Fruit fly (Drosophila melanogaster) whole organism, embryonic: ENCODE data around the gene CG15577.

Source experiments
- ATbp ChIP-seq: fragments of 200-800 bp; sonication (Bioruptor generic); optimal IDR thresholded peaks from 2 replicates; lab custom pipeline; 2017; ENCODE audit warnings: missing biosample characterization, mild to moderate bottlenecking, missing genetic modification characterization, missing genetic modification reagents
- Bdp1 ChIP-seq: fragments of 200-800 bp; sonication (Bioruptor generic); optimal IDR thresholded peaks from 3 replicates; lab custom pipeline; 2016; ENCODE audit warnings: missing biosample characterization, missing genetic modification characterization
- CG10267 ChIP-seq: fragments of 200-800 bp; sonication (Bioruptor generic); optimal IDR thresholded peaks from 2 replicates; lab custom pipeline; 2018; ENCODE audit warnings: missing biosample characterization, mild to moderate bottlenecking, missing genetic modification characterization, moderate library complexity
- CG10366 ChIP-seq: fragments of 200-800 bp; sonication (Bioruptor generic); IDR thresholded peaks from 2 replicates; pipeline ENCODE4 v1.3.6; 2022; ENCODE audit warnings: missing biosample characterization, missing genetic modification characterization
- CG10431 ChIP-seq: fragments of 200-800 bp; sonication (Bioruptor generic); optimal IDR thresholded peaks from 3 replicates; lab custom pipeline; 2018; ENCODE audit warnings: missing biosample characterization, mild to moderate bottlenecking, missing genetic modification characterization
- CG11093 ChIP-seq: fragments of 200-800 bp; sonication (Bioruptor generic); IDR thresholded peaks from 3 replicates; pipeline ENCODE4 v1.3.6; 2022; ENCODE audit warnings: missing biosample characterization, missing genetic modification characterization
- CG12071 ChIP-seq: fragments of 200-800 bp; sonication (Bioruptor generic); optimal IDR thresholded peaks from 3 replicates; lab custom pipeline; 2018; ENCODE audit warnings: missing biosample characterization, mild to moderate bottlenecking, missing genetic modification characterization
- CG12236 ChIP-seq: fragments of 200-800 bp; sonication (Bioruptor generic); optimal IDR thresholded peaks from 2 replicates; lab custom pipeline; 2016; ENCODE audit warnings: missing biosample characterization, missing genetic modification characterization
- CG12744 ChIP-seq: fragments of 200-800 bp; sonication (Bioruptor generic); optimal IDR thresholded peaks from 2 replicates; lab custom pipeline; 2016; ENCODE audit warnings: missing biosample characterization, missing genetic modification characterization
- CG13775 ChIP-seq: fragments of 200-800 bp; sonication (Bioruptor generic); optimal IDR thresholded peaks from 3 replicates; lab custom pipeline; 2017; ENCODE audit warnings: missing biosample characterization, mild to moderate bottlenecking, missing genetic modification characterization
- CG15011 ChIP-seq: fragments of 200-800 bp; sonication (Bioruptor generic); optimal IDR thresholded peaks from 3 replicates; lab custom pipeline; 2018; ENCODE audit warnings: missing biosample characterization, mild to moderate bottlenecking, missing genetic modification characterization
- CG1529 ChIP-seq: fragments of 200-800 bp; sonication (Bioruptor generic); optimal IDR thresholded peaks from 3 replicates; lab custom pipeline; 2018; ENCODE audit warnings: missing biosample characterization, missing genetic modification characterization
- CG1647 ChIP-seq: fragments of 200-800 bp; sonication (Bioruptor generic); optimal IDR thresholded peaks from 3 replicates; lab custom pipeline; 2016; ENCODE audit warnings: missing biosample characterization, missing genetic modification characterization
- CG18262 ChIP-seq: fragments of 200-800 bp; optimal IDR thresholded peaks from 3 replicates; lab custom pipeline; 2019; ENCODE audit warnings: missing biosample characterization, mild to moderate bottlenecking, missing genetic modification characterization, moderate library complexity
- CG2129 ChIP-seq: fragments of 200-800 bp; sonication (Bioruptor generic); IDR thresholded peaks from 2 replicates; pipeline ENCODE4 v1.3.6; 2022; ENCODE audit warnings: missing biosample characterization, missing genetic modification characterization; ENCODE audit not compliant: partially characterized antibody
- CG2202 ChIP-seq: fragments of 200-800 bp; sonication (Bioruptor generic); optimal IDR thresholded peaks from 2 replicates; lab custom pipeline; 2018; ENCODE audit warnings: missing biosample characterization, mild to moderate bottlenecking, missing genetic modification characterization
- CG2889 ChIP-seq: fragments of 200-800 bp; sonication (Bioruptor generic); IDR thresholded peaks from 3 replicates; pipeline ENCODE4 v1.3.6; 2022; ENCODE audit warnings: missing biosample characterization, missing genetic modification characterization
- CG30403 ChIP-seq: fragments of 200-800 bp; sonication (Bioruptor generic); optimal IDR thresholded peaks from 3 replicates; lab custom pipeline; 2016; ENCODE audit warnings: missing biosample characterization, missing genetic modification characterization
- CG3407 ChIP-seq: fragments of 200-800 bp; sonication (Bioruptor generic); optimal IDR thresholded peaks from 2 replicates; lab custom pipeline; 2018; ENCODE audit warnings: missing biosample characterization, mild to moderate bottlenecking, missing genetic modification characterization
- CG3726 ChIP-seq: fragments of 200-800 bp; sonication (Bioruptor generic); IDR thresholded peaks from 3 replicates; pipeline ENCODE4, ENCODE4 v1.3.6; 2022; ENCODE audit warnings: missing biosample characterization, missing genetic modification characterization
- CG3995 ChIP-seq: fragments of 200-800 bp; sonication (Bioruptor generic); optimal IDR thresholded peaks from 3 replicates; lab custom pipeline; 2016; ENCODE audit warnings: missing biosample characterization, missing genetic modification characterization
- CG6254 ChIP-seq: fragments of 200-800 bp; sonication (Bioruptor generic); optimal IDR thresholded peaks from 3 replicates; lab custom pipeline; 2017; ENCODE audit warnings: mild to moderate bottlenecking, missing biosample characterization, missing genetic modification reagents, missing genetic modification characterization
- CG6791 ChIP-seq: fragments of 200-800 bp; sonication (Bioruptor generic); IDR thresholded peaks from 3 replicates; pipeline ENCODE4 v1.3.6; 2022; ENCODE audit warnings: missing biosample characterization, missing genetic modification characterization; ENCODE audit not compliant: partially characterized antibody
- CG7839 ChIP-seq: fragments of 200-800 bp; sonication (Bioruptor generic); optimal IDR thresholded peaks from 3 replicates; lab custom pipeline; 2018; ENCODE audit warnings: missing biosample characterization, mild to moderate bottlenecking, missing genetic modification characterization, moderate library complexity
- CG8281 ChIP-seq: fragments of 200-800 bp; sonication (Bioruptor generic); optimal IDR thresholded peaks from 2 replicates; lab custom pipeline; 2018; ENCODE audit warnings: missing biosample characterization, mild to moderate bottlenecking, missing genetic modification characterization, moderate library complexity
- CG9817 ChIP-seq: fragments of 200-800 bp; sonication (Bioruptor generic); optimal IDR thresholded peaks from 2 replicates; lab custom pipeline; 2018; ENCODE audit warnings: missing biosample characterization, mild to moderate bottlenecking, missing genetic modification characterization, moderate library complexity
- Deaf1 ChIP-seq: fragments of 200-800 bp; optimal IDR thresholded peaks from 3 replicates; lab custom pipeline; 2019; ENCODE audit warnings: missing biosample characterization, mild to moderate bottlenecking, missing genetic modification characterization, moderate library complexity
- Drgx ChIP-seq: fragments of 200-800 bp; sonication (Bioruptor generic); IDR thresholded peaks from 2 replicates; pipeline ENCODE4 v1.3.6; 2022; ENCODE audit warnings: missing biosample characterization, missing genetic modification characterization
- MBD-R2 ChIP-seq: fragments of 200-800 bp; sonication (Bioruptor generic); IDR thresholded peaks from 2 replicates; pipeline ENCODE4 v1.3.6; 2022; ENCODE audit warnings: missing biosample characterization, missing genetic modification characterization
- MTF-1 ChIP-seq: fragments of 200-800 bp; sonication (Bioruptor generic); optimal IDR thresholded peaks from 2 replicates; lab custom pipeline; 2018; ENCODE audit warnings: missing biosample characterization, mild to moderate bottlenecking, missing genetic modification characterization, borderline replicate concordance
- Max ChIP-seq: fragments of 200-800 bp; sonication (Bioruptor generic); optimal IDR thresholded peaks from 2 replicates; lab custom pipeline; 2016; ENCODE audit warnings: missing biosample characterization, mild to moderate bottlenecking, missing genetic modification characterization
- Sry-β ChIP-seq: fragments of 200-800 bp; sonication (Bioruptor generic); optimal IDR thresholded peaks from 2 replicates; lab custom pipeline; 2018; ENCODE audit warnings: missing biosample characterization, mild to moderate bottlenecking, missing genetic modification characterization, moderate library complexity
- YL-1 ChIP-seq: fragments of 200-800 bp; sonication (Bioruptor generic); optimal IDR thresholded peaks from 3 replicates; lab custom pipeline; 2017; ENCODE audit warnings: missing biosample characterization, mild to moderate bottlenecking, missing genetic modification characterization
- ase ChIP-seq: fragments of 200-800 bp; sonication (Bioruptor generic); IDR thresholded peaks from 3 replicates; pipeline ENCODE4 v1.3.6; 2022; ENCODE audit warnings: missing biosample characterization, missing genetic modification characterization
- caup ChIP-seq: fragments of 200-800 bp; sonication (Bioruptor generic); optimal IDR thresholded peaks from 3 replicates; lab custom pipeline; 2017; ENCODE audit warnings: missing biosample characterization, mild to moderate bottlenecking, missing genetic modification characterization, moderate library complexity; ENCODE audit not compliant: severe bottlenecking
- crc ChIP-seq: fragments of 200-800 bp; sonication (Bioruptor generic); optimal IDR thresholded peaks from 2 replicates; lab custom pipeline; 2016; ENCODE audit warnings: missing biosample characterization, missing genetic modification characterization
- emc ChIP-seq: fragments of 200-800 bp; sonication (Bioruptor generic); optimal IDR thresholded peaks from 2 replicates; lab custom pipeline; 2016; ENCODE audit warnings: missing biosample characterization, missing genetic modification characterization
- fru ChIP-seq: fragments of >200 bp; optimal IDR thresholded peaks from 2 replicates; lab custom pipeline; 2017
- gcm ChIP-seq: fragments of 200-800 bp; sonication (Bioruptor generic); optimal IDR thresholded peaks from 2 replicates; lab custom pipeline; 2019; ENCODE audit warnings: missing biosample characterization, mild to moderate bottlenecking, missing genetic modification characterization, moderate library complexity
- gcm2 ChIP-seq: fragments of 200-800 bp; sonication (Bioruptor generic); optimal IDR thresholded peaks from 2 replicates; lab custom pipeline; 2016; ENCODE audit warnings: missing biosample characterization, missing genetic modification characterization
- gfzf ChIP-seq: fragments of 200-800 bp; sonication (Bioruptor generic); optimal IDR thresholded peaks from 2 replicates; lab custom pipeline; 2016; ENCODE audit warnings: missing biosample characterization, mild to moderate bottlenecking, missing genetic modification characterization, moderate library complexity
- grn ChIP-seq: fragments of 200-800 bp; sonication (Bioruptor generic); optimal IDR thresholded peaks from 3 replicates; lab custom pipeline; 2017; ENCODE audit warnings: missing biosample characterization, missing genetic modification characterization
- jing ChIP-seq: fragments of 200-800 bp; sonication (Bioruptor generic); optimal IDR thresholded peaks from 2 replicates; lab custom pipeline; 2018; ENCODE audit warnings: missing biosample characterization, mild to moderate bottlenecking, missing genetic modification characterization
- lola ChIP-seq, 3 experiments: fragments of >200 bp in 2 of 3; fragments of 200-800 bp in 1 of 3; sonication (Bioruptor generic) in 1 of 3; optimal IDR thresholded peaks; 2 replicates each; lab custom pipeline; 2017 to 2019; ENCODE audit warnings: missing biosample characterization in 3 of 3, missing genetic modification characterization in 3 of 3, mild to moderate bottlenecking in 1 of 3, moderate library complexity in 1 of 3
- nau ChIP-seq: fragments of 200-800 bp; sonication (Bioruptor generic); optimal IDR thresholded peaks from 3 replicates; lab custom pipeline; 2017; ENCODE audit warnings: missing biosample characterization, mild to moderate bottlenecking, missing genetic modification characterization, missing genetic modification reagents
- pfk ChIP-seq: fragments of 200-800 bp; sonication (Bioruptor generic); optimal IDR thresholded peaks from 2 replicates; lab custom pipeline; 2018; ENCODE audit warnings: missing biosample characterization, mild to moderate bottlenecking, missing genetic modification characterization, moderate library complexity
- phol ChIP-seq: fragments of 200-800 bp; sonication (Bioruptor generic); optimal IDR thresholded peaks from 3 replicates; lab custom pipeline; 2018; ENCODE audit warnings: missing biosample characterization, mild to moderate bottlenecking, missing genetic modification characterization, moderate library complexity
- prd ChIP-seq, 3 experiments: fragments of >200 bp in 2 of 3; fragments of 200-800 bp in 1 of 3; sonication (Bioruptor generic) in 1 of 3; optimal IDR thresholded peaks in 2 of 3; IDR thresholded peaks in 1 of 3; 2 replicates in 2 of 3; 3 replicates in 1 of 3; pipeline versions ENCODE4 v1.3.6 to Lab custom; 2017 to 2022; ENCODE audit warnings: missing biosample characterization in 1 of 3, missing genetic modification characterization in 1 of 3
- repo ChIP-seq: fragments of 200-800 bp; sonication (Bioruptor generic); optimal IDR thresholded peaks from 2 replicates; lab custom pipeline; 2016; ENCODE audit warnings: missing biosample characterization, missing genetic modification characterization

CG15577 gene

DNA sequence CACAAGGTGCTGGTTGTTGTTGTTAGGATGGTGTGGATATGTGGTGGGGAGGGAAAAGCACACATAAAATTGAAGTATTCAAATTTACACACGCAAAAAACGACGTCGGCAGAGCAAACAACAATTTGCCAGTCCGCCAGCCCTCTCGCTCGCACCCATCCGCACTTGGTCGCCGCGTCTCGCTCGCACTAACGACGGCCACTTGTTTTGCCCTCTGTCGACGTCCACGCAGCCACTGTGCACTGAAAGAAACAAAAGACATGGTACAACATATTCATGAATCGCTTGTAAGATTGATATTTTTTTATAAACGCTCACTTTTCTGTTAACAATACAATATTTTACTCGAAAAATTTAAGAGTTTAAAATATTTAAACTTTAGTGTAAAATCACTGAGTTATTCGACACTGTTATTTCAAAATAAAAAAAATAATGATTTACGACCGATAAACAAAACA, 47.1 kb upstream of the CG15577 start (continued):
- TF ChIP-seq CG10366 (GFP tag; lab: Robert Waterston, UW) (no peak; the same call in 1 of the 2 replicates), nau (GFP tag; lab: Kevin White, UChicago) (peak; percentile 24), Bdp1 (GFP tag; lab: Kevin White, UChicago) (peak; percentile 21), CG10431 (GFP tag; lab: Kevin White, UChicago) (no peak), ATbp (no peak), CG6791 (GFP tag; lab: Robert Waterston, UW) (no peak), gcm (GFP tag; lab: Kevin White, UChicago) (peak; percentile 18), CG3726 (GFP tag; lab: Robert Waterston, UW) (no peak), CG8281 (peak; percentile 38), CG6254 (GFP tag; lab: Kevin White, UChicago) (no peak), YL-1 (GFP tag; lab: Kevin White, UChicago) (no peak), CG10267 (peak; percentile 27), CG12236 (peak; percentile 3), emc (peak; percentile 49), ase (GFP tag; lab: Robert Waterston, UW) (0 out of 3 replicates have a peak, but pooled peaks have one; percentile 15), MTF-1 (GFP tag; lab: Kevin White, UChicago) (no peak), CG3995 (GFP tag; lab: Kevin White, UChicago) (peak; percentile 42), CG13775 (GFP tag; lab: Kevin White, UChicago) (peak; percentile 64), CG3407 (GFP tag; lab: Kevin White, UChicago) (peak; percentile 2), jing (GFP tag; lab: Kevin White, UChicago) (no peak), crc (no peak), CG18262 (tag; lab: Kevin White, UChicago) (peak; percentile 49), grn (GFP tag; lab: Kevin White, UChicago) (no peak), CG1647 (peak; percentile 43), gfzf (GFP tag; lab: Kevin White, UChicago) (no peak), gcm2 (peak; percentile 40), repo (GFP tag; lab: Kevin White, UChicago) (no peak), CG30403 (peak; percentile 80), MBD-R2 (GFP tag; lab: Robert Waterston, UW) (no peak), pfk (GFP tag; lab: Kevin White, UChicago) (no peak), Sry-β (GFP tag; lab: Kevin White, UChicago) (no peak), lola (GFP tag; optimal IDR thresholded peaks at IDR 0.05; lab: Kevin White, UChicago) (no peak), CG11093 (GFP tag; lab: Robert Waterston, UW) (peak; percentile 50; the same call in 1 of the 3 replicates), CG7839 (tag; lab: Kevin White, UChicago) (peak; percentile 75), CG15011 (GFP tag; lab: Kevin White, UChicago) (peak; percentile 12), prd (optimal IDR thresholded peaks at IDR 0.05; lab: Kevin White, UChicago) (no peak), prd (GFP tag; IDR thresholded peaks at IDR 0.05; lab: Robert Waterston, UW) (peak; percentile 45; the same call in 2 of the 3 replicates), fru (no peak), CG12071 (GFP tag; lab: Kevin White, UChicago) (peak; percentile 18), phol (tag; lab: Kevin White, UChicago) (peak; percentile 70), CG1529 (GFP tag; lab: Kevin White, UChicago) (no peak), Max (GFP tag; lab: Kevin White, UChicago) (peak; percentile 16), Deaf1 (peak; percentile 34), caup (GFP tag; lab: Kevin White, UChicago) (peak; percentile 37), Drgx (GFP tag; lab: Robert Waterston, UW) (peak; percentile 69), CG2202 (tag; lab: Kevin White, UChicago) (no peak), CG9817 (peak; percentile 67), CG2129 (GFP tag; lab: Robert Waterston, UW) (no peak), CG12744 (GFP tag; lab: Kevin White, UChicago) (no peak), CG2889 (GFP tag; lab: Robert Waterston, UW) (no peak)
